Fruit fly (Drosophila melanogaster) Kc167 (cell line): Measurements from ENCODE around the gene NK7.1.

Experiments used
- Myc ChIP-seq: fragments of >200 bp; optimal IDR thresholded peaks from 2 replicates; lab custom pipeline; 2017; ENCODE audit warnings: missing external identifiers
- Sin3A ChIP-seq: fragments of >200 bp; optimal IDR thresholded peaks from 2 replicates; lab custom pipeline; 2018; ENCODE audit warnings: missing external identifiers
- h ChIP-seq: fragments of >200 bp; optimal IDR thresholded peaks from 3 replicates; lab custom pipeline; 2018; ENCODE audit warnings: missing external identifiers
- insv ChIP-seq: fragments of >200 bp; optimal IDR thresholded peaks from 3 replicates; lab custom pipeline; 2018; ENCODE audit warnings: missing external identifiers
- psq ChIP-seq: fragments of >200 bp; optimal IDR thresholded peaks from 2 replicates; lab custom pipeline; 2017; ENCODE audit warnings: missing external identifiers
- ttk ChIP-seq: sonication (Bioruptor generic); optimal IDR thresholded peaks from 2 replicates; lab custom pipeline; 2017; ENCODE audit warnings: missing external identifiers

Gene NK7.1

DNA sequence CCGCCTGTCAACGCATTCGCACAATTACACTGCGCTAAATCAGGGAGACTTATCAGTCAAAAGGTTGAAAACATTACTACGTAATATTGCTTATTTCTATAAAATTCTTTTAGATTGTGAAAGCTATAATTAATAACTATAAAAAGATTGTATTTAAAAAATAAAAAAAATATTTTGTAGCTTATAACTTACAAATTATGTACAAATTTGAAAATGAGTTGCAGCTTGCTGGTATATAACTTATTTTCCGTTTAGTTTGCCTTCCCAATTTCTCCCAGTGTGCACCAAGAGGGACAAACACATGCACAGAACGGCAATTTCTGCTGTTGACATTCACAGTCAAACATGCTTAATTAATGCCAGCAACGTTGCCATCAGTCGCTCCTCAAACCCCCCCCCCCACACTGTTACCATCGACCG is 19.0 kb downstream of the NK7.1 start:
- TF ChIP-seq insv (lab: Kevin White, UChicago) (no peak), psq (lab: Kevin White, UChicago) (no peak), ttk (lab: Kevin White, UChicago) (no peak), Myc (lab: Kevin White, UChicago) (no peak), h (no peak), Sin3A (lab: Kevin White, UChicago) (no peak)

DNA sequence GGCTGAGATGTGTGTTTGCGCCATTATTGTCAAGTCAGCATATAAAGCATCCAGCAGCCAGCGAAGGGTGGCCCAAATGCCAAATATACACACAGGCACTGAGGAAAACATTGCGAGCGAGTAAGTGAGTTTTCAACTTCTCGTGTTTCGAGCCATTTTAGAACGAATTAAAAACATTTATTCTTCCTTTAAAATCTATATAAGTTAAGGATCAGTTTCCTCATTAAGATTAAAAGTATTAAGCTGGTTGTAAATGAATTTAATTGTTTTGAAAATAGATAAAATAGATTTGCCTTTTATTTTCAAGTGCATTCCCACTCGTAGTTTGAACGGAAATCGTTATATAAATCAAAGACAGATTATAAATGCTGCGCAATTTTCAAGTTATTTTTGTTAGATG is 21.3 kb downstream of the NK7.1 start:
- TF ChIP-seq insv (lab: Kevin White, UChicago), result no peak
- TF ChIP-seq Sin3A (lab: Kevin White, UChicago), result no peak
- no peak for TF ChIP-seq Myc (lab: Kevin White, UChicago)
- TF ChIP-seq ttk (lab: Kevin White, UChicago), result no peak
- no peak for TF ChIP-seq psq (lab: Kevin White, UChicago)
- no peak for TF ChIP-seq h

DNA sequence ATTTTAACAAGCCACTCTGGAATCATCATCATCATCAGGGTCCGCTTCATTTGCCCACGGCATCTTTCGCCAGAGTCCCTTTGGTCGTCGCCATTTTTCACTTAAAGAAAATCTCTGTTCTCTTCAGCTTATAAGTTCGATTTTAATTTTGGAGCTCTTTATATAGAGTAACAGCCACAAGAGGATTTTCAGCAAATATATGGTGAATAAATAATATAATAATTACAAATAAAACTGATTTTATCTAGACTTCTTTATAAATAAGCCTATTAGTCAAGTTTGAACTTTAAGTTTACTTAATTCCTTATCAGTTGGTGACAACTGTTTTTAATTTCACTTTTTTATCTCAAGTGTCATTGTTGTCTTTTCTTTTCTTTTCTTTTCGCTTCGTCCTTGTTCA is 24.3 kb downstream of the NK7.1 start:
- TF ChIP-seq Sin3A (lab: Kevin White, UChicago), result no peak
- no peak for TF ChIP-seq psq (lab: Kevin White, UChicago)
- no peak for TF ChIP-seq insv (lab: Kevin White, UChicago)
- TF ChIP-seq ttk (lab: Kevin White, UChicago), result no peak
- no peak for TF ChIP-seq h
- TF ChIP-seq Myc (lab: Kevin White, UChicago), result no peak

- TF ChIP-seq Myc (lab: Kevin White, UChicago) (no peak), h (no peak), ttk (lab: Kevin White, UChicago) (no peak), psq (lab: Kevin White, UChicago) (no peak), insv (lab: Kevin White, UChicago) (no peak), Sin3A (lab: Kevin White, UChicago) (no peak)
Measured at dm6 chr3R:14346838-14347745, 25.7 kb downstream of the NK7.1 start.

- TF ChIP-seq ttk (lab: Kevin White, UChicago) (no peak), insv (lab: Kevin White, UChicago) (no peak), psq (lab: Kevin White, UChicago) (no peak), h (no peak), Sin3A (lab: Kevin White, UChicago) (no peak), Myc (lab: Kevin White, UChicago) (no peak)
Measured at dm6 chr3R:14344767-14345166, 28.0 kb downstream of the NK7.1 start.

DNA sequence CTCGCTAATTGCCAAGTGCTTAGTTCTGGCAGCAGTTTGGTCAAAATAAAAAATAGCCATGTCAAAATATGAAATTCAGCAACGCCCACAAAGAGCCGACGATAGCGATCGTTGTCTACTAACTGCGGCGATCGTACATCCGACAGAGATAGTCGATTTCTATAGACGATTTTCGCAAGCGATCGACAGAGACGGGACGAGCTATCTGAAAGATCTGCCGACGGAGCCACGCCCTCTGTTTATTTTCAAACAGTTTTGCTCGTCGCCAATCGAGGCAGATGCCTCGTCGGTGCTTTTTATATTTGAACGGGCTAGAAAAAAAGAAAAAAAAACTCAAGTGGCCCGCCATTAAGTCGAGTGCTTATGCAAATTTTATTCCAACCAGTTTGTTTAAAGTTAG is 37.2 kb downstream of the NK7.1 start:
- TF ChIP-seq Myc (lab: Kevin White, UChicago) (no peak), h (no peak), ttk (lab: Kevin White, UChicago) (no peak), insv (lab: Kevin White, UChicago) (no peak), psq (lab: Kevin White, UChicago) (no peak), Sin3A (lab: Kevin White, UChicago) (no peak)

- TF ChIP-seq h (no peak), psq (lab: Kevin White, UChicago) (no peak), Sin3A (lab: Kevin White, UChicago) (no peak), insv (lab: Kevin White, UChicago) (no peak), ttk (lab: Kevin White, UChicago) (no peak), Myc (lab: Kevin White, UChicago) (no peak)
Measured at dm6 chr3R:14332735-14333134, 40.0 kb downstream of the NK7.1 start.

DNA sequence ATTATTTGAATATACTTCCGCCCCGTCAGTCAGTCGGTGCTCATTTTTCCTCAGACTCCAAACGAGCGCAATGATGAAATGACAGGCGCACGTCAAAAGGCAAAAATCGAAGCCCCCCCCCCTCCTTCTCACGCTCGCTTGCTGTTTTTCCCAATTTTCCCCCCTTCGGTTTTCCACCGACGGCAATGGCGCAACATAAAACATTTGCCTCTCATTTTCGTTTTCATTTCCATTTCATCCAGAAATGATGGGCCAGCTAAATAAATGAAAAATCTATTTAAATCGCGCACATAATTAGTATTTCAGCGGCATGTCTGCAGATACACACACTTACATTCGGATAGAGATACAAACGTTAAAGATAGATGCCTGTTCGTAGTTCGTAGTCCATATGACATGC is 41.3 kb downstream of the NK7.1 start:
- TF ChIP-seq Myc (lab: Kevin White, UChicago) (no peak), Sin3A (lab: Kevin White, UChicago) (no peak), h (no peak), psq (lab: Kevin White, UChicago) (no peak), insv (lab: Kevin White, UChicago) (no peak), ttk (lab: Kevin White, UChicago) (no peak)

- TF ChIP-seq Myc (lab: Kevin White, UChicago), result no peak
- no peak for TF ChIP-seq Sin3A (lab: Kevin White, UChicago)
- TF ChIP-seq psq (lab: Kevin White, UChicago), result no peak
- TF ChIP-seq insv (lab: Kevin White, UChicago), result no peak
- TF ChIP-seq ttk (lab: Kevin White, UChicago), result no peak
- no peak for TF ChIP-seq h
Measured at dm6 chr3R:14330654-14331053, 42.1 kb downstream of the NK7.1 start.

- TF ChIP-seq Myc (lab: Kevin White, UChicago) (no peak), Sin3A (lab: Kevin White, UChicago) (no peak), ttk (lab: Kevin White, UChicago) (no peak), insv (lab: Kevin White, UChicago) (no peak), h (no peak), psq (lab: Kevin White, UChicago) (no peak)
Measured at dm6 chr3R:14329549-14329948, 43.2 kb downstream of the NK7.1 start.

- TF ChIP-seq Sin3A (lab: Kevin White, UChicago) (no peak), Myc (lab: Kevin White, UChicago) (no peak), ttk (lab: Kevin White, UChicago) (no peak), h (no peak), psq (lab: Kevin White, UChicago) (no peak), insv (lab: Kevin White, UChicago) (no peak)
Measured at dm6 chr3R:14327472-14328104, 45.2 kb downstream of the NK7.1 start, which contains the start of gene spn-B. spn-B (plus strand) TSS chr3R:14328051.
